Worm (Caenorhabditis elegans): ENCODE data around the gene arrd-25.

DNA sequence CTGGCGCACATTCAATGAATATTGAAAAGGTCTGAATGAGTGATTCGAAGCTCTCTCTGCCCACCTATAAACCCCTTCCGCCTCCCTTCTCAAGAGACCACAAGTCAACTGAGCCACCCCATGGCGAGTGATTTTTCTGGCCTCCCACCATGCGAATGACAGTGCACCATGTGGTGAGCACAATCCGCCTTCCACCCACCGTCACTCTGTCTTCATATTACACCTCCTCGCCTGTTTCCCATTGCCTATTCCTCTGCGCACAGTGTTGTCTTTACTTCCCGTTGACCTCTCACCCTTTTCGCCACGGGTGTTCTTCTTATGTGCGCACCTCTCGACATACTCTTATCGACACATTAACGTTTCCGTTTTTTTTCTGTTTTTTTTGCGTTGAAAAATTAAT, 6.7 kb upstream of the arrd-25 start:
- TF ChIP-seq ama-1 (optimal IDR thresholded peaks at IDR 0.05), result no peak
- TF ChIP-seq pax-1 (tag; optimal IDR thresholded peaks at IDR 0.05), result no peak
- no peak for TF ChIP-seq hlh-13 (GFP tag; optimal IDR thresholded peaks at IDR 0.05)
- TF ChIP-seq ceh-6 (GFP tag; optimal IDR thresholded peaks at IDR 0.05), result no peak
- no peak for TF ChIP-seq ceh-22 (tag; optimal IDR thresholded peaks at IDR 0.05)
- TF ChIP-seq ceh-9 (tag; optimal IDR thresholded peaks at IDR 0.05), result no peak
- TF ChIP-seq C38D4.7 (GFP tag; optimal IDR thresholded peaks at IDR 0.05), result no peak

All from whole organism, late embryonic.